Fruit fly (Drosophila melanogaster) S2 (cell line): ENCODE data around the gene CG31211.

Experiments
- CG8478 ChIP-seq: fragments of >200 bp; optimal IDR thresholded peaks from 2 replicates; lab custom pipeline; 2018
- CTCF ChIP-seq, 2 experiments: fragments of >200 bp; optimal IDR thresholded peaks; 2 replicates each; lab custom pipeline; 2018

DNA sequence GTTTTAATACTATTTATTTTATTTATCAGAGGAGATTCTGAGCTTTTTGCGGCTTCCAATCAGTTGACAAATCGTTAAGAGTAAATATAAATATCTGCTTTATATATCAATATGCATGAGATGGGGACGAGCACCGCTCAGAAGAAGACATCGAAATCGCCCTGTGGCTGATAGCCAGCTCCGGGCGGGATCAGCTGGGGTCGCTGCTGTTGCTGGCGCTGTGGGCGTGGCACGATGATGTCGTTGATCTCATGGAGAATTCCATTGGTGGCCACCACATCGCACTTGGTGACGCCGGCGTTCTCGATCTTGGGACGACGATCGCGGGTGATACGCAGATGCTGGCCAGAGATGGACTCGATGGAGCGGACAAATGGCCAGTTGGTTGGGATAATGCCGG, 35.4 kb downstream of the CG31211 start:
- TF ChIP-seq CG8478 (lab: Kevin White, UChicago) = no peak
- TF ChIP-seq CTCF (optimal IDR thresholded peaks at IDR 0.05; lab: Kevin White, UChicago) = no peak
